Worm (Caenorhabditis elegans) whole organism, mixed stage, embryonic: ENCODE measurements around the gene F10C1.23.

ENCODE experiments used
- bed-3 ChIP-seq: fragments of 200-800 bp; sonication (Bioruptor generic); optimal IDR thresholded peaks from 3 replicates; lab custom pipeline; 2018; ENCODE audit warnings: mild to moderate bottlenecking, missing genetic modification characterization, moderate library complexity, missing compliant biosample characterization
- ces-1 ChIP-seq: fragments of 150-350 bp; optimal IDR thresholded peaks from 2 replicates; lab custom pipeline; 2014; ENCODE audit warnings: missing biosample characterization, missing genetic modification reagents, missing genetic modification characterization
- elt-3 ChIP-seq: fragments of 150-350 bp; optimal IDR thresholded peaks from 2 replicates; lab custom pipeline; 2014; ENCODE audit warnings: missing biosample characterization, missing genetic modification characterization
- lin-13 ChIP-seq: fragments of 150-350 bp; optimal IDR thresholded peaks from 2 replicates; lab custom pipeline; 2014; ENCODE audit warnings: missing biosample characterization, missing genetic modification characterization
- mab-5 ChIP-seq: fragments of 150-350 bp; optimal IDR thresholded peaks from 2 replicates; lab custom pipeline; 2014; ENCODE audit warnings: missing biosample characterization, missing genetic modification characterization
- mep-1 ChIP-seq: fragments of 150-350 bp; optimal IDR thresholded peaks from 2 replicates; lab custom pipeline; 2017; ENCODE audit warnings: missing biosample characterization, missing genetic modification reagents, missing genetic modification characterization, inconsistent platforms
- nhr-12 ChIP-seq: fragments of 150-350 bp; optimal IDR thresholded peaks from 2 replicates; lab custom pipeline; 2014; ENCODE audit warnings: missing biosample characterization, missing genetic modification characterization
- nhr-237 ChIP-seq: fragments of 150-350 bp; optimal IDR thresholded peaks from 2 replicates; lab custom pipeline; 2014; ENCODE audit warnings: missing biosample characterization, missing genetic modification characterization
- nhr-28 ChIP-seq: fragments of 150-350 bp; optimal IDR thresholded peaks from 2 replicates; lab custom pipeline; 2014; ENCODE audit warnings: missing biosample characterization, missing genetic modification characterization
- pha-4 ChIP-seq: fragments of 150-350 bp; optimal IDR thresholded peaks from 2 replicates; lab custom pipeline; 2018; ENCODE audit warnings: missing biosample characterization, missing genetic modification reagents, missing genetic modification characterization
- snpc-4 ChIP-seq: fragments of 150-350 bp; optimal IDR thresholded peaks from 2 replicates; lab custom pipeline; 2014; ENCODE audit warnings: missing biosample characterization, missing genetic modification characterization
- unc-62 ChIP-seq: fragments of 150-350 bp; optimal IDR thresholded peaks from 2 replicates; lab custom pipeline; 2014; ENCODE audit warnings: missing biosample characterization, missing genetic modification reagents, missing genetic modification characterization
- ztf-11 ChIP-seq: fragments of 150-350 bp; optimal IDR thresholded peaks from 2 replicates; lab custom pipeline; 2014; ENCODE audit warnings: missing biosample characterization, missing genetic modification characterization

ce11 chrII:5806563-5806962, 48.7 kb downstream of the F10C1.23 start:
- no peak for TF ChIP-seq pha-4
- TF ChIP-seq nhr-12 (tag; lab: Kevin White, UChicago) = no peak
- TF ChIP-seq bed-3 (GFP tag; lab: Kevin White, UChicago) = no peak
- no peak for TF ChIP-seq ztf-11 (tag; lab: Kevin White, UChicago)
- no peak for TF ChIP-seq nhr-237
- no peak for TF ChIP-seq unc-62 (GFP tag; lab: Kevin White, UChicago)
- TF ChIP-seq lin-13 (tag; lab: Kevin White, UChicago) = no peak
- TF ChIP-seq snpc-4 (tag; lab: Kevin White, UChicago) = no peak
- TF ChIP-seq nhr-28 = no peak
- TF ChIP-seq ces-1 (GFP tag; lab: Kevin White, UChicago) = no peak
- TF ChIP-seq mab-5 = no peak
- TF ChIP-seq mep-1 = no peak
- no peak for TF ChIP-seq elt-3 (tag; lab: Kevin White, UChicago)
